Fruit fly (Drosophila melanogaster) whole organism, prepupa: ENCODE measurements around the gene Samuel.

Experiments used
- CG10631 ChIP-seq: fragments of 200-800 bp; sonication (Bioruptor generic); optimal IDR thresholded peaks from 2 replicates; lab custom pipeline; 2016; ENCODE audit warnings: missing biosample characterization, missing genetic modification characterization
- CG16779 ChIP-seq: fragments of 200-800 bp; sonication (Bioruptor generic); optimal IDR thresholded peaks from 3 replicates; lab custom pipeline; 2017; ENCODE audit warnings: missing biosample characterization, mild to moderate bottlenecking, missing genetic modification characterization
- CG6163 ChIP-seq: fragments of 200-800 bp; sonication (Bioruptor generic); IDR thresholded peaks from 3 replicates; pipeline ENCODE4 v1.3.6; 2022; ENCODE audit warnings: missing biosample characterization, missing genetic modification characterization
- CG8632 ChIP-seq: fragments of 200-800 bp; sonication (Bioruptor generic); optimal IDR thresholded peaks from 3 replicates; lab custom pipeline; 2016; ENCODE audit warnings: missing biosample characterization, missing genetic modification characterization
- Ets21C ChIP-seq: fragments of 200-800 bp; sonication (Bioruptor generic); optimal IDR thresholded peaks from 3 replicates; lab custom pipeline; 2016; ENCODE audit warnings: missing biosample characterization, missing genetic modification characterization
- Hr39 ChIP-seq: fragments of 200-800 bp; sonication (Bioruptor generic); optimal IDR thresholded peaks from 2 replicates; lab custom pipeline; 2016; ENCODE audit warnings: missing biosample characterization, missing genetic modification characterization
- Hr4 ChIP-seq: fragments of 200-800 bp; sonication (Bioruptor generic); optimal IDR thresholded peaks from 3 replicates; lab custom pipeline; 2016; ENCODE audit warnings: missing biosample characterization, missing genetic modification characterization
- OdsH ChIP-seq: fragments of 200-800 bp; sonication (Bioruptor generic); optimal IDR thresholded peaks from 3 replicates; lab custom pipeline; 2016; ENCODE audit warnings: missing biosample characterization, missing genetic modification characterization
- Smox ChIP-seq: fragments of 200-800 bp; sonication (Bioruptor generic); optimal IDR thresholded peaks from 3 replicates; lab custom pipeline; 2016; ENCODE audit warnings: missing biosample characterization, missing genetic modification characterization
- achi ChIP-seq: fragments of 200-800 bp; sonication (Bioruptor generic); optimal IDR thresholded peaks from 3 replicates; lab custom pipeline; 2016; ENCODE audit warnings: missing biosample characterization, missing genetic modification characterization
- dac ChIP-seq: fragments of 200-800 bp; sonication (Bioruptor generic); optimal IDR thresholded peaks from 2 replicates; lab custom pipeline; 2017; ENCODE audit warnings: missing biosample characterization, mild to moderate bottlenecking, missing genetic modification characterization
- esn ChIP-seq: fragments of 200-800 bp; sonication (Bioruptor generic); optimal IDR thresholded peaks from 2 replicates; lab custom pipeline; 2016; ENCODE audit warnings: missing biosample characterization, mild to moderate bottlenecking, missing genetic modification characterization, moderate library complexity
- ss ChIP-seq, 2 experiments: fragments of 200-800 bp; sonication (Bioruptor generic); optimal IDR thresholded peaks; 2 replicates in 1 of 2; 3 replicates in 1 of 2; lab custom pipeline; 2017 to 2018; ENCODE audit warnings: mild to moderate bottlenecking in 2 of 2, missing biosample characterization in 2 of 2, missing genetic modification characterization in 2 of 2, moderate library complexity in 1 of 2

- TF ChIP-seq dac (no peak), CG8632 (GFP tag; lab: Kevin White, UChicago) (no peak), Ets21C (GFP tag; lab: Kevin White, UChicago) (no peak), CG6163 (GFP tag; lab: Robert Waterston, UW) (no peak), achi (no peak), Hr4 (GFP tag; lab: Kevin White, UChicago) (no peak), CG10631 (GFP tag; lab: Kevin White, UChicago) (no peak), OdsH (GFP tag; lab: Kevin White, UChicago) (no peak), CG16779 (tag; lab: Kevin White, UChicago) (no peak), ss (GFP tag; optimal IDR thresholded peaks at IDR 0.05; lab: Kevin White, UChicago) (no peak), esn (GFP tag; lab: Kevin White, UChicago) (no peak), Hr39 (no peak), Smox (GFP tag; lab: Kevin White, UChicago) (no peak)
These were observed 100.8 kb downstream of the Samuel start for dm6 chr2L:10965962-10966361.
